Worm (Caenorhabditis elegans) whole organism, L4 larva: ENCODE results near the gene C49H3.4.

Experiments used
- F37D6.2 ChIP-seq: sonication (generic microtip); optimal IDR thresholded peaks from 2 replicates; lab custom pipeline; 2016; ENCODE audit warnings: mild to moderate bottlenecking, missing genetic modification characterization, missing compliant biosample characterization
- F44E2.7 ChIP-seq: fragments of 200-800 bp; sonication (Bioruptor generic); IDR thresholded peaks from 2 replicates; pipeline ENCODE4 v2.1.2; 2022; ENCODE audit warnings: missing genetic modification characterization, missing compliant biosample characterization
- F49E8.2 ChIP-seq: sonication (generic microtip); optimal IDR thresholded peaks from 2 replicates; lab custom pipeline; 2016; ENCODE audit warnings: missing compliant biosample characterization, mild to moderate bottlenecking, missing genetic modification characterization, borderline replicate concordance
- T20F7.1 ChIP-seq: fragments of 200-800 bp; sonication (Bioruptor generic); optimal IDR thresholded peaks from 2 replicates; lab custom pipeline; 2018; ENCODE audit warnings: mild to moderate bottlenecking, missing genetic modification characterization, missing compliant biosample characterization
- Y48G9A.11 ChIP-seq: fragments of 200-800 bp; sonication (Bioruptor generic); IDR thresholded peaks from 2 replicates; pipeline ENCODE4 v1.3.6; 2022; ENCODE audit warnings: missing genetic modification reagents, missing genetic modification characterization, missing compliant biosample characterization
- Y75B8A.6 ChIP-seq: fragments of 200-800 bp; sonication (Bioruptor generic); IDR thresholded peaks from 2 replicates; pipeline ENCODE4 v1.3.6; 2022; ENCODE audit warnings: missing genetic modification reagents, missing genetic modification characterization, missing compliant biosample characterization
- ZK337.2 ChIP-seq: fragments of 200-800 bp; sonication (Bioruptor generic); IDR thresholded peaks from 2 replicates; pipeline ENCODE4 v1.3.6; 2022; ENCODE audit warnings: missing genetic modification reagents, missing genetic modification characterization, missing compliant biosample characterization
- aha-1 ChIP-seq: fragments of 150-350 bp; peaks from one replicate; lab custom pipeline; 2014; ENCODE audit warnings: missing biosample characterization, missing genetic modification characterization
- arid-1 ChIP-seq: fragments of 200-800 bp; sonication (Bioruptor generic); conservative IDR thresholded peaks from 2 replicates; pipeline ENCODE4 v1.3.6; 2022; ENCODE audit warnings: missing genetic modification reagents, missing genetic modification characterization, missing compliant biosample characterization
- attf-4 ChIP-seq: sonication (generic microtip); optimal IDR thresholded peaks from 3 replicates; lab custom pipeline; 2017; ENCODE audit warnings: missing biosample characterization, missing genetic modification characterization
- daf-19 ChIP-seq: fragments of 200-800 bp; sonication (Bioruptor generic); conservative IDR thresholded peaks from 2 replicates; pipeline ENCODE4 v1.3.6; 2022; ENCODE audit warnings: missing genetic modification characterization, missing compliant biosample characterization
- dmd-6 ChIP-seq: fragments of 200-800 bp; sonication (Bioruptor generic); IDR thresholded peaks from 2 replicates; pipeline ENCODE4 v1.3.6; 2022; ENCODE audit warnings: missing genetic modification reagents, missing genetic modification characterization, missing compliant biosample characterization
- dmd-8 ChIP-seq: fragments of 200-800 bp; sonication (Bioruptor generic); IDR thresholded peaks from 2 replicates; pipeline ENCODE4 v1.3.6; 2022; ENCODE audit warnings: missing genetic modification characterization, missing compliant biosample characterization
- dmd-9 ChIP-seq: fragments of 200-800 bp; sonication (Bioruptor generic); IDR thresholded peaks from 2 replicates; pipeline ENCODE4 v1.3.6; 2022; ENCODE audit warnings: missing genetic modification reagents, missing genetic modification characterization, missing compliant biosample characterization
- dpl-1 ChIP-seq: fragments of 150-350 bp; optimal IDR thresholded peaks from 2 replicates; lab custom pipeline; 2014; ENCODE audit warnings: missing biosample characterization, missing genetic modification reagents, missing genetic modification characterization
- egl-43 ChIP-seq: fragments of 200-800 bp; sonication (Bioruptor generic); IDR thresholded peaks from 2 replicates; pipeline ENCODE4 v1.3.6; 2022; ENCODE audit warnings: missing genetic modification reagents, missing genetic modification characterization, missing compliant biosample characterization
- gei-8 ChIP-seq: fragments of 200-800 bp; sonication (Bioruptor generic); optimal IDR thresholded peaks from 2 replicates; lab custom pipeline; 2018; ENCODE audit warnings: mild to moderate bottlenecking, missing genetic modification characterization, missing compliant biosample characterization
- hlh-30 ChIP-seq: sonication (generic microtip); optimal IDR thresholded peaks from 2 replicates; lab custom pipeline; 2017; ENCODE audit warnings: antibody characterized with exemption, mild to moderate bottlenecking, missing genetic modification characterization, missing compliant biosample characterization; ENCODE audit not compliant: insufficient read depth
- hmg-1.1 ChIP-seq: fragments of 200-800 bp; sonication (Bioruptor generic); IDR thresholded peaks from 2 replicates; pipeline ENCODE4 v1.3.6; 2022; ENCODE audit warnings: missing genetic modification reagents, missing genetic modification characterization, missing compliant biosample characterization
- lim-7 ChIP-seq: fragments of 200-800 bp; sonication (Bioruptor generic); IDR thresholded peaks from 2 replicates; pipeline ENCODE4 v1.3.6; 2022; ENCODE audit warnings: missing genetic modification characterization, missing compliant biosample characterization
- lin-1 ChIP-seq: fragments of 200-800 bp; sonication (Bioruptor generic); IDR thresholded peaks from 2 replicates; pipeline ENCODE4 v1.3.6; 2022; ENCODE audit warnings: missing genetic modification reagents, missing genetic modification characterization, missing compliant biosample characterization
- lin-29 ChIP-seq: fragments of 200-800 bp; sonication (Bioruptor generic); IDR thresholded peaks from 2 replicates; pipeline ENCODE4 v1.3.6; 2022; ENCODE audit warnings: missing genetic modification reagents, missing genetic modification characterization, missing compliant biosample characterization
- lsy-2 ChIP-seq, 2 experiments: fragments of 150-350 bp in 1 of 2; sonication (generic microtip) in 1 of 2; optimal IDR thresholded peaks; 2 replicates each; lab custom pipeline; 2014 to 2017; ENCODE audit warnings: missing biosample characterization in 2 of 2, missing genetic modification characterization in 2 of 2
- madf-9 ChIP-seq: fragments of 200-800 bp; sonication (Bioruptor generic); conservative IDR thresholded peaks from 2 replicates; pipeline ENCODE4 v1.3.6; 2022; ENCODE audit warnings: missing genetic modification reagents, missing genetic modification characterization, missing compliant biosample characterization
- mdl-1 ChIP-seq, 2 experiments: fragments of 150-350 bp in 1 of 2; sonication (generic microtip) in 1 of 2; optimal IDR thresholded peaks; 2 replicates each; lab custom pipeline; 2014 to 2017; ENCODE audit warnings: missing biosample characterization in 2 of 2, missing genetic modification characterization in 2 of 2
- mep-1 ChIP-seq: fragments of 150-350 bp; sonication (generic microtip); optimal IDR thresholded peaks from 3 replicates; lab custom pipeline; 2014; ENCODE audit warnings: missing biosample characterization, missing genetic modification characterization
- mes-2 ChIP-seq: sonication (generic microtip); optimal IDR thresholded peaks from 2 replicates; lab custom pipeline; 2016; ENCODE audit warnings: missing genotype, mild to moderate bottlenecking, missing genetic modification characterization, missing compliant biosample characterization; ENCODE audit not compliant: poor library complexity, severe bottlenecking
- nhr-11 ChIP-seq: fragments of 150-350 bp; optimal IDR thresholded peaks from 2 replicates; lab custom pipeline; 2014; ENCODE audit warnings: missing biosample characterization, missing genetic modification characterization
- nhr-111 ChIP-seq: fragments of 200-800 bp; sonication (Bioruptor generic); optimal IDR thresholded peaks from 2 replicates; lab custom pipeline; 2018; ENCODE audit warnings: mild to moderate bottlenecking, missing genetic modification characterization, missing compliant biosample characterization
- nhr-28 ChIP-seq: fragments of 150-350 bp; optimal IDR thresholded peaks from 2 replicates; lab custom pipeline; 2014; ENCODE audit warnings: missing biosample characterization, missing genetic modification characterization
- nhr-41 ChIP-seq: fragments of 200-800 bp; sonication (Bioruptor generic); IDR thresholded peaks from 2 replicates; pipeline ENCODE4 v1.3.6; 2022; ENCODE audit warnings: missing genetic modification reagents, missing genetic modification characterization, missing compliant biosample characterization
- nhr-42 ChIP-seq: fragments of 200-800 bp; sonication (Bioruptor generic); IDR thresholded peaks from 2 replicates; pipeline ENCODE4 v1.3.6; 2022; ENCODE audit warnings: missing genetic modification characterization, missing compliant biosample characterization
- rbr-2 ChIP-seq: sonication (generic microtip); optimal IDR thresholded peaks from 2 replicates; lab custom pipeline; 2016; ENCODE audit warnings: missing genotype, missing genetic modification characterization, missing compliant biosample characterization
- snpc-1.2 ChIP-seq: fragments of 200-800 bp; sonication (Bioruptor generic); IDR thresholded peaks from 2 replicates; pipeline ENCODE4 v1.3.6; 2022; ENCODE audit warnings: missing genetic modification reagents, missing genetic modification characterization, missing compliant biosample characterization
- snpc-4 ChIP-seq: fragments of 150-350 bp; optimal IDR thresholded peaks from 2 replicates; lab custom pipeline; 2014; ENCODE audit warnings: missing biosample characterization, missing genetic modification characterization
- spr-1 ChIP-seq: sonication (generic microtip); optimal IDR thresholded peaks from 2 replicates; lab custom pipeline; 2016; ENCODE audit warnings: mild to moderate bottlenecking, missing genetic modification characterization, missing compliant biosample characterization
- tra-1 ChIP-seq: fragments of 200-800 bp; sonication (Bioruptor generic); IDR thresholded peaks from 2 replicates; pipeline ENCODE4 v1.3.6; 2022; ENCODE audit warnings: missing genetic modification reagents, missing genetic modification characterization, missing compliant biosample characterization
- unc-130 ChIP-seq: sonication (generic microtip); optimal IDR thresholded peaks from 2 replicates; lab custom pipeline; 2016; ENCODE audit warnings: missing genetic modification reagents, missing genetic modification characterization, missing compliant biosample characterization
- unc-62 ChIP-seq, 3 experiments: fragments of 150-350 bp in 1 of 3; sonication (generic microtip); optimal IDR thresholded peaks in 2 of 3; peaks in 1 of 3; 1 replicate in 1 of 3; 2 replicates in 2 of 3; lab custom pipeline; 2014 to 2017; ENCODE audit warnings: missing biosample characterization in 3 of 3, missing genetic modification characterization in 3 of 3, missing genetic modification reagents in 3 of 3, missing genotype in 1 of 3
- zfp-3 ChIP-seq: fragments of 200-800 bp; sonication (Bioruptor generic); conservative IDR thresholded peaks from 2 replicates; pipeline ENCODE4 v1.3.6; 2022; ENCODE audit warnings: missing genetic modification reagents, missing genetic modification characterization, missing compliant biosample characterization

C49H3.4 gene

DNA sequence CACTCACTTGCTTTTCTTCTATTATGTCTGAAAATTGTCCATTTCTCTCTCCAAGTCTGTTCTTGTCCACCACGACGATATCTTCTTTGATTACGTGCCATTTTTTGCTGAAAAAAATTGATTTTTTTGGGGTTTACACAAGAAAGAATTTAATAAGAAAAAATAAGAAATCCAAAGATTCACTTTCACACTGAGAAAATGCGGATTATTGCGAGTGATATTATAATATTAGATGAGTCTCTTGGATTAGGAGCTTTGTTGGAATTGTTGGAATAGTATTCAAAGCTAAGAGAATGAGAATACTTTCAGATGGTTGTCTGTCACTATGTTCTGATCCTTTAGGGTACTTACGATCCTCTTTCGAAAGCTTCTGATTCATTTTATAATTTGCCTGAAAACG is 23.7 kb downstream of the C49H3.4 start, which contains the start of gene F20D12.7:
Gene F20D12.7 (minus strand): TSS at position 101 of the 400 bp plus-strand sequence.
- TF ChIP-seq F44E2.7 (GFP tag; lab: Robert Waterston, UW) (no peak), lin-29 (GFP tag; lab: Robert Waterston, UW) (no peak), dpl-1 (GFP tag; lab: Kevin White, UChicago) (no peak), nhr-41 (GFP tag; lab: Robert Waterston, UW) (no peak), arid-1 (GFP tag; lab: Robert Waterston, UW) (no peak), aha-1 (tag; lab: Kevin White, UChicago) (no peak), snpc-4 (tag; lab: Kevin White, UChicago) (no peak), madf-9 (GFP tag; lab: Robert Waterston, UW) (no peak), nhr-11 (tag; lab: Kevin White, UChicago) (no peak), attf-4 (tag; lab: Kevin White, UChicago) (no peak), Y75B8A.6 (GFP tag; lab: Robert Waterston, UW) (no peak), nhr-111 (GFP tag; lab: Kevin White, UChicago) (no peak), gei-8 (GFP tag; lab: Kevin White, UChicago) (no peak), dmd-8 (GFP tag; lab: Robert Waterston, UW) (no peak), daf-19 (GFP tag; lab: Robert Waterston, UW) (no peak)

DNA sequence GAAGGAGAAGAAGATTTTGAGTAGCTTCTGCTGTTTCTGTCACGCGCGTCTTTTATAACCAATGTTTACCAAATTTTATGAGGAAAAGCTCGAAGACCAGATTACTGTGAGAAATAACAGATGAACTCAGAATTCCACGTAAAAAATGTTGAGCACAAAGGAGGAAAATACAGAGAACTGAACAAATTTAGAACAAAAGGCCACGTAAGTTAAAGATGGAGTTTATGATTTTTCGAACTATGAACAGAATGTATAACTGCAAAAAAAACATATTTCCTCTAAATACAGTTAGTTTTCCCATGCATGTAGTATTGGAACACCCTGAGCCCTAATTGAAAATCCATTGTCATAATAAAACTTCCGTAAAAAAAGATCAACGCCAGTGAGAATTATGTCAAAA is 25.8 kb downstream of the C49H3.4 start, which contains the start of gene exc-9:
Gene exc-9 (minus strand): TSS at position 101 of the 400 bp plus-strand sequence.
- no peak for TF ChIP-seq dmd-9 (GFP tag; lab: Robert Waterston, UW)

DNA sequence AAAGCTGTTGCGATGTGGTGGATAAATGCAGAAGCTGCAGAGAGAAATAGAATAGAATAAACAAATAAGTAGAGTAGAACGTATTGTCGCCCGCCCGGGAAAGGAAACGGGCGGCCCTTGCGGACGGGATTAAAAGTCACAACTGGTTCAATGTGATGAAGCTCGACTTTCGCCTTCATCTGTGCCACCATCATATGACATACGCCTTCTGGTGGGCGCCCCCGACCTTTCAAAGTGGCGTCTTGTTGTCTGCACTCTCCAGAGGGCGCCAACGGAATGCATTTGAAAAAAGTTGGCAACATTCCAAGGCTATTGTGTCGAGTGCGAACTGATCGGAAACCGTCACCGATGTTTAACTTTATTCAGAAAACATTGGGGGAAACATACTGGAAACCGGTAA is 28.2 kb downstream of the C49H3.4 start:
- TF ChIP-seq mep-1, result peak; percentile 28
- peak in 1 of 2 experiments; percentile 61 for TF ChIP-seq unc-62 (GFP tag; optimal IDR thresholded peaks at IDR 0.05 in 1 of 2; lab: Kevin White, UChicago)
- no peak for TF ChIP-seq unc-62 (tag; optimal IDR thresholded peaks at IDR 0.05; lab: Kevin White, UChicago)
- TF ChIP-seq hlh-30 (tag; lab: Kevin White, UChicago), result peak; percentile 57
- no peak for TF ChIP-seq ZK337.2 (GFP tag; lab: Robert Waterston, UW)
- TF ChIP-seq, all 104 proteins: peak for 3

DNA sequence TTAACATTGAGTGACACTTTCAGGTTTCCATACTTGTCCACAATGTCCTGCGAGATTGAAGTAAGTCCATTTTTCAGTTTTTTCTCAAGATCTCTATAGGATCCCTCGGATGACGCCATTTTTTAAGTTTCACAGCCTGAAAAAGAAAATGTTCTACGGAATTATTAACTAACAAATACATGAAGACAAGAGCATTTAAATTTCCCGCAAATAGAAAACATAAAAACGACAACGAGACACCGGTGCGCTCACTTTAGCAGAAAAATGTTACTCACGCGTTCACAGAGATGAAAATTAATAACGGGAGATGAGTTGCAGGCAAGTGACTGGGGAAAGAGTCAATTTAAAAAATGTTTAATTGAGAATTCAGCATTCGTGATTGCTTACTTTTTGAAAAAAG is 31.4 kb downstream of the C49H3.4 start, which contains the start of gene czw-1:
Gene czw-1 (minus strand): TSS at position 369 of the 400 bp plus-strand sequence.
- TF ChIP-seq mes-2 (tag; lab: Kevin White, UChicago), result peak; percentile 12
- peak; percentile 71 for TF ChIP-seq T20F7.1 (GFP tag; lab: Kevin White, UChicago)
- TF ChIP-seq nhr-28 (tag; lab: Kevin White, UChicago), result no peak
- TF ChIP-seq, all 104 proteins: peak for 2

DNA sequence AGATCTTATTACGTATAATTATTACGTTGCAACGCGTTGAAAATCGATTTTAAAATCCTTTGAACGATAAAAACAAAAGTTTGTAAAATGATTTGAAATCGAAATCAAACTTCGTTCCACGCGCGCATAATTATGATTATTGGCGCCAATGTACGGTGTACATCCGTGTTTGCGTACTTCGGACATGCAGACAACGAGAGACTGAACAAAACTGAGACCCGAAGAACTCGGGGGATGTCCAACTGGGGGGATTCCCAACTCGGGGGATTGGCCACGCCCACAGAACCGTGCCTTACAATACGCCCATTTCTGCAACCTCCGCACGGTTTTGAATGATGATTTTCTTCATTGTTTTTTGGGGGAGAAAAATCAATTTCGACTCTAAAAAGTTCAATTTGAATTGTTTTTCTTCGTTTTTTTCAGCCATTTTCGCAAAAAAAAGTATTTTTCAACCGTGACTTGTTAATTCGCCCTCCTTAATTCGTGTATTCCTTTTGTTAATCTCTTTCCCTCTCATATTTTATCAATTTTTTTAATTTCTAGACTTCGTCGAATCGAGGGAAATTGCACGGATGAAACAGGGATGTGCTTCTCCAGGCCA is 31.9 kb downstream of the C49H3.4 start, which contains the start of gene F20D12.12:
Gene F20D12.12 (plus strand): TSS at position 542 of the 601 bp plus-strand sequence.
- peak; percentile 70 to 96 for TF ChIP-seq lsy-2 (tag; optimal IDR thresholded peaks at IDR 0.05; lab: Kevin White, UChicago)
- peak; percentile 74 for TF ChIP-seq rbr-2 (tag; lab: Kevin White, UChicago)
- peak; percentile 91 for TF ChIP-seq mes-2 (tag; lab: Kevin White, UChicago)
- peak; percentile 50; the same call in 1 of the 2 replicates for TF ChIP-seq lim-7
- peak; percentile 80 for TF ChIP-seq zfp-3 (GFP tag; lab: Robert Waterston, UW)
- peak; percentile 85 for TF ChIP-seq snpc-1.2
- TF ChIP-seq hmg-1.1, result peak; percentile 94
- TF ChIP-seq egl-43 (GFP tag; lab: Robert Waterston, UW), result peak; percentile 86
- TF ChIP-seq F49E8.2, result peak; percentile 52
- TF ChIP-seq spr-1 (tag; lab: Kevin White, UChicago), result peak; percentile 29
- TF ChIP-seq F37D6.2, result peak; percentile 27
- TF ChIP-seq lin-1 (GFP tag; lab: Robert Waterston, UW), result peak; percentile 85
- TF ChIP-seq aha-1 (tag; lab: Kevin White, UChicago), result peak; percentile 95
- TF ChIP-seq mdl-1 (tag; optimal IDR thresholded peaks at IDR 0.05; lab: Kevin White, UChicago), result peak in 1 of 2 experiments; percentile 64
- 0 out of 2 replicates have a peak, but pooled peaks have one; percentile 39 for TF ChIP-seq Y75B8A.6 (GFP tag; lab: Robert Waterston, UW)
- peak; percentile 83 for TF ChIP-seq Y48G9A.11
- TF ChIP-seq T20F7.1 (GFP tag; lab: Kevin White, UChicago), result peak; percentile 79
- TF ChIP-seq madf-9 (GFP tag; lab: Robert Waterston, UW), result peak; percentile 71; the same call in 1 of the 2 replicates
- peak; percentile 83 for TF ChIP-seq unc-130
- TF ChIP-seq tra-1, result peak; percentile 87; the same call in 1 of the 2 replicates
- TF ChIP-seq dmd-6 (GFP tag; lab: Robert Waterston, UW), result peak; percentile 85
- TF ChIP-seq nhr-42 (GFP tag; lab: Robert Waterston, UW), result peak; percentile 83; the same call in 1 of the 2 replicates
